Worm (Caenorhabditis elegans): ENCODE measurements around the gene C44H4.4.

Gene C44H4.4

ce11 chrX:14602676-14603075, 13.8 kb upstream of the C44H4.4 start, which contains the start of gene eor-2:
TSS of gene eor-2 (plus strand) at chrX:14603017.
- TF ChIP-seq B0336.3 (GFP tag; IDR thresholded peaks at IDR 0.05) = no peak
- no peak for TF ChIP-seq F22D6.2 (tag; optimal IDR thresholded peaks at IDR 0.05)
- no peak for TF ChIP-seq die-1 (tag; optimal IDR thresholded peaks at IDR 0.05)
- TF ChIP-seq ceh-100 (GFP tag; IDR thresholded peaks at IDR 0.05) = no peak
- TF ChIP-seq lag-1 (GFP tag; IDR thresholded peaks at IDR 0.05) = no peak
- TF ChIP-seq Y53G8AR.9 (GFP tag; conservative IDR thresholded peaks at IDR 0.05) = no peak
- no peak for TF ChIP-seq F55B11.4 (tag; optimal IDR thresholded peaks at IDR 0.05; ENCODE audit: borderline replicate concordance, insufficient read depth)
- TF ChIP-seq repo-1 (tag; optimal IDR thresholded peaks at IDR 0.05) = no peak
- TF ChIP-seq akir-1 (GFP tag; optimal IDR thresholded peaks at IDR 0.05) = peak; percentile 8
- TF ChIP-seq mcd-1 (GFP tag; IDR thresholded peaks at IDR 0.05) = 0 out of 2 replicates have a peak, but pooled peaks have one; percentile 27
- no peak for TF ChIP-seq nhr-90 (tag; optimal IDR thresholded peaks at IDR 0.05)
- no peak for TF ChIP-seq ztf-25 (GFP tag; IDR thresholded peaks at IDR 0.05)
- TF ChIP-seq nfya-1 (tag; optimal IDR thresholded peaks at IDR 0.05; ENCODE audit: borderline replicate concordance, insufficient read depth) = no peak
- no peak for TF ChIP-seq lsl-1 (GFP tag; optimal IDR thresholded peaks at IDR 0.05)
- no peak for TF ChIP-seq F39B2.1 (GFP tag; IDR thresholded peaks at IDR 0.05)
- TF ChIP-seq B0035.1 (tag; optimal IDR thresholded peaks at IDR 0.05) = no peak
- TF ChIP-seq pha-4 (tag; optimal IDR thresholded peaks at IDR 0.05) = peak; percentile 32
- no peak for TF ChIP-seq tbx-9 (tag; optimal IDR thresholded peaks at IDR 0.05; ENCODE audit: borderline replicate concordance)
- no peak for TF ChIP-seq hmg-20 (GFP tag; IDR thresholded peaks at IDR 0.05)
- no peak for TF ChIP-seq cebp-1 (GFP tag; IDR thresholded peaks at IDR 0.05)
- TF ChIP-seq cebp-1 (tag; optimal IDR thresholded peaks at IDR 0.05) = no peak
- TF ChIP-seq ztf-22 (GFP tag; optimal IDR thresholded peaks at IDR 0.05) = no peak
- TF ChIP-seq Y67H2A.10 (GFP tag; conservative IDR thresholded peaks at IDR 0.05) = no peak
- TF ChIP-seq atf-7 (tag; optimal IDR thresholded peaks at IDR 0.05) = peak; percentile 10
- TF ChIP-seq ceh-91 (GFP tag; IDR thresholded peaks at IDR 0.05) = no peak
- TF ChIP-seq madf-10 (tag; optimal IDR thresholded peaks at IDR 0.05) = peak; percentile 60
- TF ChIP-seq bed-1 (GFP tag; IDR thresholded peaks at IDR 0.05) = no peak
- no peak for TF ChIP-seq B0019.2 (GFP tag; conservative IDR thresholded peaks at IDR 0.05)
- TF ChIP-seq zim-3 (tag; optimal IDR thresholded peaks at IDR 0.05) = no peak
- TF ChIP-seq dpl-1 (GFP tag; optimal IDR thresholded peaks at IDR 0.05) = peak; percentile 1
- TF ChIP-seq madf-8 (GFP tag; conservative IDR thresholded peaks at IDR 0.05) = no peak
- TF ChIP-seq egl-18 (GFP tag; IDR thresholded peaks at IDR 0.05) = no peak
- TF ChIP-seq Y56A3A.18 (GFP tag; IDR thresholded peaks at IDR 0.05) = no peak
- TF ChIP-seq snpc-4 (GFP tag; optimal IDR thresholded peaks at IDR 0.05) = peak; percentile 17
- TF ChIP-seq snpc-4 (tag; optimal IDR thresholded peaks at IDR 0.05) = peak; percentile 70 to 86 (median 72)
- no peak for TF ChIP-seq hsf-1 (GFP tag; IDR thresholded peaks at IDR 0.05)
- TF ChIP-seq tlf-1 (GFP tag; optimal IDR thresholded peaks at IDR 0.05) = no peak
- no peak for TF ChIP-seq madf-3 (GFP tag; IDR thresholded peaks at IDR 0.05)
- no peak for TF ChIP-seq ztf-6 (GFP tag; IDR thresholded peaks at IDR 0.05)
- TF ChIP-seq mel-28 (tag; optimal IDR thresholded peaks at IDR 0.05; ENCODE audit: borderline replicate concordance) = no peak
- TF ChIP-seq lin-26 (GFP tag; IDR thresholded peaks at IDR 0.05) = no peak
- TF ChIP-seq nfya-2 (GFP tag; IDR thresholded peaks at IDR 0.05) = no peak
- peak; percentile 31 for TF ChIP-seq ZK185.1 (tag; optimal IDR thresholded peaks at IDR 0.05; ENCODE audit: poor library complexity, severe bottlenecking)
- TF ChIP-seq pbrm-1 (GFP tag; IDR thresholded peaks at IDR 0.05) = no peak; the same call in 1 of the 2 replicates
- TF ChIP-seq ceh-27 (GFP tag; optimal IDR thresholded peaks at IDR 0.05) = peak; percentile 69
- TF ChIP-seq T26A5.8 (tag; optimal IDR thresholded peaks at IDR 0.05) = no peak
- no peak for TF ChIP-seq zfh-2 (GFP tag; conservative IDR thresholded peaks at IDR 0.05)
- no peak for TF ChIP-seq athp-1 (tag; optimal IDR thresholded peaks at IDR 0.05)
- TF ChIP-seq F49E8.2 (tag; optimal IDR thresholded peaks at IDR 0.05; ENCODE audit: insufficient read depth) = no peak

Measured in whole organism, young adult.